Worm (Caenorhabditis elegans) whole organism, young adult: ENCODE data around the gene srw-29.

ENCODE experiments used
- Y79H2A.3 ChIP-seq: fragments of 200-800 bp; sonication (Bioruptor generic); conservative IDR thresholded peaks from 2 replicates; pipeline ENCODE4 v1.3.6; 2022; ENCODE audit warnings: missing genetic modification reagents, missing genetic modification characterization, missing compliant biosample characterization
- mel-28 ChIP-seq: sonication (generic microtip); optimal IDR thresholded peaks from 2 replicates; lab custom pipeline; 2016; ENCODE audit warnings: borderline replicate concordance, mild to moderate bottlenecking, missing genetic modification characterization, missing compliant biosample characterization

ce11 chrV:16435510-16435909 lies 11.2 kb upstream of the srw-29 start, which contains the start of the genes F26D2.13 and F26D2.14:
- TF ChIP-seq Y79H2A.3 (GFP tag; lab: Robert Waterston, UW) = no peak
- no peak for TF ChIP-seq mel-28 (tag; lab: Kevin White, UChicago)
